Worm (Caenorhabditis elegans): ENCODE measurements around the gene sri-72.

- TF ChIP-seq W03F9.2 (tag; optimal IDR thresholded peaks at IDR 0.05) = no peak
- no peak for TF ChIP-seq him-1 (tag; optimal IDR thresholded peaks at IDR 0.05)
Measured at ce11 chrV:581616-582015, 13.6 kb upstream of the sri-72 start, which contains the start of gene nstp-7.

All from whole organism, L4/young adult.